Fruit fly (Drosophila melanogaster): ENCODE data around the gene CG32100.
A peak's percentile ranks its signal among the peaks of the same experiment; 100 is the strongest.

The CG32100 gene

dm6 chr3L:12275572-12276042, 8.3 kb downstream of the CG32100 start (continued):
- TF ChIP-seq usp (GFP tag; optimal IDR thresholded peaks at IDR 0.05) (no peak), lola (GFP tag; optimal IDR thresholded peaks at IDR 0.05) (peak in 1 of 3 experiments; percentile 3), Oli (tag; optimal IDR thresholded peaks at IDR 0.05) (peak; percentile 2), CTCF (GFP tag; optimal IDR thresholded peaks at IDR 0.05) (no peak), CG12071 (GFP tag; optimal IDR thresholded peaks at IDR 0.05) (no peak), CG7839 (tag; optimal IDR thresholded peaks at IDR 0.05) (peak; percentile 47), CG1024 (GFP tag; IDR thresholded peaks at IDR 0.05) (no peak), CG7556 (GFP tag; optimal IDR thresholded peaks at IDR 0.05) (peak; percentile 52), CoRest (tag; optimal IDR thresholded peaks at IDR 0.05) (peak; percentile 43), zf30C (GFP tag; optimal IDR thresholded peaks at IDR 0.05) (no peak), BEAF-32 (GFP tag; optimal IDR thresholded peaks at IDR 0.05) (no peak), Poxn (GFP tag; IDR thresholded peaks at IDR 0.05) (no peak), tgo (GFP tag; IDR thresholded peaks at IDR 0.05) (no peak), CG17829 (tag; optimal IDR thresholded peaks at IDR 0.05) (peak; percentile 5), CG12155 (GFP tag; optimal IDR thresholded peaks at IDR 0.05) (no peak), Tbp (GFP tag; optimal IDR thresholded peaks at IDR 0.05) (no peak), CG6689 (GFP tag; IDR thresholded peaks at IDR 0.05) (no peak), abd-A (tag; optimal IDR thresholded peaks at IDR 0.05) (no peak), Atf6 (GFP tag; IDR thresholded peaks at IDR 0.05) (no peak), Sox100B (GFP tag; optimal IDR thresholded peaks at IDR 0.05) (peak; percentile 46), eyg (GFP tag; optimal IDR thresholded peaks at IDR 0.05) (no peak), CG9727 (GFP tag; optimal IDR thresholded peaks at IDR 0.05) (peak; percentile 6), HLH3B (GFP tag; IDR thresholded peaks at IDR 0.05) (0 out of 2 replicates have a peak, but pooled peaks have one; percentile 7), CG8388 (GFP tag; optimal IDR thresholded peaks at IDR 0.05) (peak; percentile 31), trh (GFP tag; optimal IDR thresholded peaks at IDR 0.05) (no peak), p53 (GFP tag; optimal IDR thresholded peaks at IDR 0.05) (no peak), prd (optimal IDR thresholded peaks at IDR 0.05) (no peak), prd (GFP tag; IDR thresholded peaks at IDR 0.05) (no peak), Xrp1 (GFP tag; IDR thresholded peaks at IDR 0.05) (peak; percentile 36), pum (GFP tag; optimal IDR thresholded peaks at IDR 0.05) (no peak), CG3726 (GFP tag; IDR thresholded peaks at IDR 0.05) (no peak), CG10267 (tag; optimal IDR thresholded peaks at IDR 0.05) (peak; percentile 38), CG8765 (GFP tag; IDR thresholded peaks at IDR 0.05) (no peak), ato (GFP tag; IDR thresholded peaks at IDR 0.05; ENCODE audit: partially characterized antibody) (no peak), CG14050 (GFP tag; IDR thresholded peaks at IDR 0.05) (no peak), ERR (GFP tag; optimal IDR thresholded peaks at IDR 0.05) (no peak), Atf3 (GFP tag; optimal IDR thresholded peaks at IDR 0.05) (no peak), CG12299 (tag; optimal IDR thresholded peaks at IDR 0.05) (no peak), CG18599 (GFP tag; optimal IDR thresholded peaks at IDR 0.05) (peak; percentile 47), exex (tag; optimal IDR thresholded peaks at IDR 0.05) (peak; percentile 42), C15 (GFP tag; IDR thresholded peaks at IDR 0.05) (no peak), slbo (GFP tag; IDR thresholded peaks at IDR 0.05) (0 out of 2 replicates have a peak, but pooled peaks have one; percentile 14), CG10147 (GFP tag; optimal IDR thresholded peaks at IDR 0.05) (peak; percentile 35), CG11696 (GFP tag; IDR thresholded peaks at IDR 0.05) (peak; percentile 84), Sin3A (optimal IDR thresholded peaks at IDR 0.05) (no peak), CG12391 (tag; optimal IDR thresholded peaks at IDR 0.05) (peak; percentile 56), wdn (GFP tag; IDR thresholded peaks at IDR 0.05) (no peak), cwo (GFP tag; optimal IDR thresholded peaks at IDR 0.05) (peak; percentile 16), lab (GFP tag; optimal IDR thresholded peaks at IDR 0.05) (peak; percentile 17), disco-r (GFP tag; optimal IDR thresholded peaks at IDR 0.05) (no peak), Six4 (GFP tag; optimal IDR thresholded peaks at IDR 0.05) (no peak), gem (tag; optimal IDR thresholded peaks at IDR 0.05) (peak; percentile 70)

Measured in whole organism, embryonic.